Fruit fly (Drosophila melanogaster) whole organism: ENCODE measurements around the gene SrpRbeta.

Experiments
- CG8478 ChIP-seq: fragments of >200 bp; optimal IDR thresholded peaks from 2 replicates; lab custom pipeline; 2018; ENCODE audit warnings: inconsistent platforms
- pan ChIP-seq: fragments of >200 bp; optimal IDR thresholded peaks from 2 replicates; lab custom pipeline; 2017
- psq ChIP-seq: fragments of >200 bp; optimal IDR thresholded peaks from 2 replicates; lab custom pipeline; 2017
- usp ChIP-seq: fragments of >200 bp; optimal IDR thresholded peaks from 2 replicates; lab custom pipeline; 2017; ENCODE audit warnings: missing biosample characterization, missing genetic modification characterization, mixed read lengths

DNA sequence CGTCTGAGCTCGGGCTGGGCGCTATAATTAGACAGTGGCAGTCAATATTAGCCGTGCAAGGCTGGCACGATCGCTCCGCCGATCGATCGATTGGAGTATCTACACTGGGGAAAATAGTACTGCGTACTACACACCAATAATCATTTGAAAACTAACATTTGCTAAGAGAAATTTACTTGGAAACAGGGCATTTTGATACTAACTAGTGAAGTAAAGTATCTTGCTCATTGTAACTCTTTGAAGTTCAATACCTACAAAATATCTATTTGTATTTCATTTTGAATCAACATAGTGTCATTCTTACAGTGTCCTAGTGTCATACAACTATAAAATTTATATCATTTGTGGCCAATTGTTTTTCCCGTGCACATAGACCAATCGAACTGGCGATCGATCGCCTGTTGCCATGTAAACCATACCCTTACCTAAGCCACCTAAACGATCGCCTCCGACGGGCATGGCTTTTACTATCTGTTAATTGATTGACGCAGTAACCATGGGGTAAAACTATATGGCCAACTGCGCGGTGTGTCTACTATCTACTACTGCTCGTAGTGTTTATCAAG is 19.3 kb downstream of the SrpRbeta start:
- no peak for TF ChIP-seq usp (GFP tag; lab: Kevin White, UChicago)
- TF ChIP-seq CG8478 (lab: Kevin White, UChicago) = no peak
- TF ChIP-seq psq (lab: Kevin White, UChicago) = no peak
- TF ChIP-seq pan (lab: Kevin White, UChicago) = no peak
